Fruit fly (Drosophila melanogaster): ENCODE data around the gene CG10098.
A peak's percentile ranks its signal among the peaks of the same experiment; 100 is the strongest.

CG10098 gene

DNA sequence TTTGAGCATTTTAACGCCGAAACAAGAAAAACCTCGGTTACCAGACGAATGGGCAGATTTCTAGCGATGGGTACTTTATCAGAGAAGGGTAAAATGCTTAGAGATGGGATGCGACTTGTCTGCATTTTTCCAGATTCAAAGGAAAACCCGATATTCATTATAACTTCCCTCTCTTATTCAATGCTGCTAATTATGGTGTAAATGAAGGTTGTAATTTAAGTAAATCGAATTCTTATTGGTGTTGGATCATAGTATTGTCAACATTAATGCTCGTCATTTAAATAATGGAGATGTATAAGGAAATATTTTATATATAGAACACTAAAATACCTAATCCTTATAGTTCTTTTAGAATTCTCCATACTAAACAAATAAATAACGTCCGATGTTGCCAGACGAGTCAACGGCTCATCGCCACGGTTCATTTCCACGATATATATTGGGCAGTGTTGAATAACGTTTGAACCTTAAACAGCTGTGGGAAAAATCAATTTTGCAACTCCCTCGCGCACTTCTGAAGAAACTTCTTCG is at the start of gene CG10098, which contains the start of gene Alh:
Gene CG10098, plus strand, starts transcription at position 440 of the 531 bp plus-strand sequence.
Gene Alh, minus strand, starts transcription at position 77 of the 531 bp plus-strand sequence.
- TF ChIP-seq CG8478 (optimal IDR thresholded peaks at IDR 0.05) (no peak), CTCF (optimal IDR thresholded peaks at IDR 0.05) (peak in 1 of 2 experiments; percentile 21)

DNA sequence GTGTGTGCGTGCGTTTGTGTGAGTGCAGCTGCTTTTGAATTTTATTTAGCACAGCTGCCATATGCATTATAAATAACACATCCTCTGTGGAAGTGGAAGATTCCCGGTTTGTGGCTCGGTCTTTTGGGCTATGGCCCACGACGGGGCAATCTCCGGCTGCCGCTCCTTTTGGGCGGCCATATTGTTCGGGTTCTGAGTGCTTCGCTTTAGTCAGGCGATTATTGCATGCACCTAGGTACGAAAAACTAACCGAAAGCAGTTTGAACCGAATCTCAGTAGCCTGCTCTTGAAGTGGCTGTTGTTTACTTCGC is 49.3 kb upstream of the CG10098 start:
- TF ChIP-seq CTCF (optimal IDR thresholded peaks at IDR 0.05) (no peak), CG8478 (optimal IDR thresholded peaks at IDR 0.05) (no peak)

DNA sequence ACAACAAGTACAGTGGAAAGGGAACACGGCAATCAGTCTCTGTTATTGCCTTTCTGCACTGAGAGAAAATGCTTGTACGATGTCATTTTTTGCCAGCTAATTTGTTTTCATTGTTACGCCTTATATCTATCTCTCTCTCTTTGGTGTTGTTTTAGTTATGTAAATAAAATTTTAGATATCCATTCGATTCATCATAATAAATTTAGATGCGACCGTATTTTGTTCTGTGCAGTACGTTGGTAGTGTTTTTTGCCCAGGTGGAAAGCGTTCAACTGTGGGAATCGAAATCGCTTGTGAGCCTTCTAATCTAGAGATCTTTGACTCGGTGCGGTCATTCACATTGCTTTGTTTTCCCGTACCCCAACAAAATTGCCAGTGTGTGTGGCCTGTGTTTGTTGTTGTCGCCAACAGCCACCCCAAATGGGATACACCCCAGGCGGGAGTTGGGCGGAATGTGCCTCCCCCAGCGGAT is 48.6 kb upstream of the CG10098 start:
- TF ChIP-seq CG8478 (optimal IDR thresholded peaks at IDR 0.05), result no peak
- no peak for TF ChIP-seq CTCF (optimal IDR thresholded peaks at IDR 0.05)

DNA sequence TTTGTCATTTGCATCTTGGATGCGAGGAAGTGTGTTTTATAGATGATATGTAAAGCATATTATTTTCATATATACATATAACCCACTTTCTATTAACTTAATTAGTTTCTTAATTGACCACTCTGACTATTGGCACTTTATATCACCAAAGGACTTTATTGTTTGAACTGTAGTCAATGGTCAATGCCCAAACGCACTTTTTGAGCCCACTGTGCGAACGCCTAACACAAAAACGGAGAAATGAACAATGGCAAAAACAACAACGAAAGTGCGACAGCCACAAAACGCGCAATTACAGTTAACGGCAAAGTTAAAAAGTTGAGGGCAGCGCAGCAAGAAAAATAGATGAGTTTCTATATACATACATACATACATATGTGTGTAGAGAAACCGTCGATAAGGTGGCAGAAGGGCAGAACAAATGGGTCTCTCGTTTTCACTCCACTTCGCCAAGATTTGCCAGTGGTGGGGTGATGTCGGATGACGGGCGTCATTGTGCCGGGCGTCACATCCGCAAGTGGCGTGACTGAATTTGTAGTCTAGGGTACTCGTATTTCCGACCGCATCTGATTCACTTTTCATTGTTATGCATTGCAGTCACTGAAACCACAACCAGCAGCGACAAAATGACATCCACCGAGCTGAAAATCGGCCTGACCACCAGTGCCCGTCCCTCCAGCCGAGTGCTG is 47.9 kb upstream of the CG10098 start:
- no peak for TF ChIP-seq CG8478 (optimal IDR thresholded peaks at IDR 0.05)
- TF ChIP-seq CTCF (optimal IDR thresholded peaks at IDR 0.05), result no peak

dm6 chr3R:7079718-7080117 is 44.6 kb upstream of the CG10098 start:
- TF ChIP-seq CTCF (optimal IDR thresholded peaks at IDR 0.05) (no peak), CG8478 (optimal IDR thresholded peaks at IDR 0.05) (no peak)

DNA sequence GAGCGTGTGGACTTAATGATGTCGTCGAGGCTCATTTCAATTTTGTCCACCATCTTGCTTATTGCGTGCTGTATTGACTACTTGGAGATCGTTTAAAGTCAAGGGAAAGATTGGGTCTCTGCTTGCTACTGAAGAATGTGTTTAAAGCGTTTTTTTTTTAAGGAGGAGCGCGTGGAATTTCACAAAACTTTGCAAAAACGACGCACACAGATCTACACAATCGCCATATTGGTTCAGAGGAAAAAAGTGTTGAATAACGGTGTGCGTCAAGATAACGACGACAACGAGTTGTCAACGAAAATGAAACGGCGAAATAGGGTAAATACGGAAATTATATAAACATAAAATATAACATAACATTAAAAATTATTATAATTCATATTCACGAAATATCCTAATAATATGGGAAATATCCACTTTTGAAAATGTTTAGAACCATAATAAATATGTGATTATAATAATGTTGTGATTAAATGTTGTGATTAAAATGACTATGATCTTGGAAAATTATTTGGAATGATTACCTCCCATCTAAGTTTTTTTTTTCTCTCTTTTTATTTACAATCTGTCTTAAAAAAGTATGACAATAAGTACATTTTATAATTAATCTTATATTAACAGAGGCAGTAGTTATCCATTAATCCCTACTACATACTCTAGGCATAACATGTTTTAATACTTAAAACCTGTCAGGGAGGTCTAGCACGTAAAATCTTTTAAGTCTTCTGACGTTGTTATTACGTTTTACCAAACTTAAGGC is 44.0 kb upstream of the CG10098 start, which contains the start of gene Ref1:
Gene Ref1, minus strand, starts transcription at position 231 of the 760 bp plus-strand sequence.
- TF ChIP-seq CG8478 (optimal IDR thresholded peaks at IDR 0.05) (no peak), CTCF (optimal IDR thresholded peaks at IDR 0.05) (no peak)

- no peak for TF ChIP-seq CTCF (optimal IDR thresholded peaks at IDR 0.05)
- TF ChIP-seq CG8478 (optimal IDR thresholded peaks at IDR 0.05), result no peak
Observed at dm6 chr3R:7081972-7082371, 42.4 kb upstream of the CG10098 start, which contains the start of gene Dpck. Dpck (plus strand) TSS chr3R:7082182.

DNA sequence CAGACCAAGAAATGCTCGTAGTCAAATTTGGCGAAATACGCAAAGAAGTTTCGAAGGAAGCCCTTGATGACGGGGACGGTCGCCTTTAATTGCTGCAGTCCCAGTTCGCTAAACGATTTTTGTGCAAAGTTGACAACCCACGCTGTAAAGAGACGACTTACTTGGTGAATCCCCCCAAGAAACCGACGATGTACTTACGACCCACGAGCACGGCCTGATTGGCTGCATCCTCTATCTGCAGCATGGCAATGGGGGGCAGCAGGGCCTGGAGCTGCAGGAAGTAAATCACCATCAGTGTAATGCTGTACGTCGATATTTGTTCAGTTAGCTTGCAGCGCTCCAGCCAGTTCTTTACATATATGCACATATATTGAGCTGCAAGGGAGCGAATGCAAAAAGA is 40.6 kb upstream of the CG10098 start:
- TF ChIP-seq CTCF (optimal IDR thresholded peaks at IDR 0.05) (no peak), CG8478 (optimal IDR thresholded peaks at IDR 0.05) (no peak)

- TF ChIP-seq CTCF (optimal IDR thresholded peaks at IDR 0.05), result no peak
- TF ChIP-seq CG8478 (optimal IDR thresholded peaks at IDR 0.05), result no peak
Observed at dm6 chr3R:7085455-7085854, 38.9 kb upstream of the CG10098 start.

DNA sequence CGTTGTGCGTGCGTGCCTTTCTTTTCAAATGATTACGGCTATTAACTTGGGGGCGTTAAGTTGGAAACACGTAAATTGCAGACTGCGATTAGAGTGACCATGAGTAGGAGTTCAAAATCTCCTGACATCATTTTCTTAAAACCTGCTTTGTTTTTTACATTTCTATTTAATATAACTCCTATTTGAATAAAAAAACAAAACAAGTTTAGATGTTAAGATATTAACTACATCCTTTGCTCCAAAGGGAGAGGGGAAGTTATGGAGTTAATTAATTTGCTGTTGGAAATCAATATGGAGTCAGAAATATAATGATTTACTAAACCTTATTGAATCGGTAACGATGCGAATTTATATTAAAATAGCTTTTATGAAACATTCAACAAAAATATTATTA is 38.4 kb upstream of the CG10098 start, which contains the start of gene Tailor:
Gene Tailor, minus strand, starts transcription at position 101 of the 394 bp plus-strand sequence.
- TF ChIP-seq CG8478 (optimal IDR thresholded peaks at IDR 0.05) (no peak), CTCF (optimal IDR thresholded peaks at IDR 0.05) (no peak)

DNA sequence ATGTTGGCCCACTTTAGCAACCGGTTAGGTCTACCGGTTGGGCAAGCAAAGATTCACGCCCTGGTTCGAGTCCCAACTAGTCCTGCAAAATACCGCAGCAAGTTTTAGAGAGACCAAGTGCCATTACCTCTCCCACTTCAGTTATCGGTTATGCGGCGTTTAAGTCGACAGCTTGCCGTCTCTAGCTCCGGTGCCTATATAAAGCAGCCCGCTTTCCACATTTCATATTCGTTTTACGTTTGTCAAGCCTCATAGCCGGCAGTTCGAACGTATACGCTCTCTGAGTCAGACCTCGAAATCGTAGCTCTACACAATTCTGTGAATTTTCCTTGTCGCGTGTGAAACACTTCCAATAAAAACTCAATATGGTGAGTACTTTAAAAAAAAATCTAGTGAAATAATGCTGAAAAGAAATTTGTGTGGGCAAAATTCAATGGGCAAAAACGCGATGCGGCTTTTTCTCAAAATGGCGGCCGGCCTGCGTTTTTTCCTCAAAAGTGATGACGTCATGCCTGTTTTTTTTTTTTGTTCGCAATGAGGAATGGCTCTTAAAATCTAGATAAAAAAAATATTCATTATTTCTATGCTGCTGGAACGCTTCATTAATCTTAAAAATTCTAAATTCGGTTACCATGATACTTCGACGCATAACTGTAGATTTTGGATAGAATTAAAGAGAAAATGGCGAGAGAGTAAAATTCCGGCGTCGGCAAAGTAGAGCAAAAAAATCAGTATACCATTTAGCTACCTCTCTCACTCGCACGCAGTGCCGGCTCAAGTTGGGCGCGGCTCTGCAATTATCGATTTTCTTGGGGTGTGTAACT is 37.8 kb upstream of the CG10098 start, which contains the start of gene alphaTub84B:
Gene alphaTub84B, plus strand, starts transcription at position 223 of the 824 bp plus-strand sequence.
- no peak for TF ChIP-seq CG8478 (optimal IDR thresholded peaks at IDR 0.05)
- peak; percentile 49 to 59 for TF ChIP-seq CTCF (optimal IDR thresholded peaks at IDR 0.05)

dm6 chr3R:7087201-7087505 is 37.2 kb upstream of the CG10098 start:
- TF ChIP-seq CTCF (optimal IDR thresholded peaks at IDR 0.05), result no peak
- no peak for TF ChIP-seq CG8478 (optimal IDR thresholded peaks at IDR 0.05)

- TF ChIP-seq CTCF (optimal IDR thresholded peaks at IDR 0.05), result no peak
- no peak for TF ChIP-seq CG8478 (optimal IDR thresholded peaks at IDR 0.05)
Observed at dm6 chr3R:7087904-7088303, 36.4 kb upstream of the CG10098 start.

DNA sequence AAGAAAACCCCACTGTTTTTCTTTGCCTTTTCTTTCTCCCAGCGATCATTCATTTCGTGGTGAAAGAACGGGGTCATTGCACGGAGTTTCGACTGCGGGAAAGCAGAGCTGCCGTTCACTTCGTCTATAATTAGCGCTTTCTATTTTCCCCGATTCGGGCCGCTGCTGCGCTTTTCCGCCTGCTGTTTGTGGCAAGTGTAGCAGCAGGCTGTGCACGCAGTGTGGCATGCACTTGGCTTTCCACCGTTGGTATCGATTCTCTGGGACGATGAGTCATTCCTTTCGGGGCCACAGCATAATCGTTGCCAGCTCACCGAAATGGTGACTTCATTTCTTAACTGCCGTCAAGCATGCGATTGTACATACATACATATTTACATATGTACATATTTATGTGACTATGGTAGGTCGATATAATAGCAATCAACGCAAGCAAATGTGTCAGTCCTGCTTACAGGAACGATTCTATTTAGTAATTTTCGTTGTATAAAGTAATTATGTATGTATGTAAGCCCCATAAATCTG is 35.4 kb upstream of the CG10098 start:
- TF ChIP-seq CG8478 (optimal IDR thresholded peaks at IDR 0.05) (no peak), CTCF (optimal IDR thresholded peaks at IDR 0.05) (peak in 1 of 2 experiments; percentile 17)
